Worm (Caenorhabditis elegans) whole organism, mixed stage, embryonic: Measurements from ENCODE around the gene lig-4.

Experiments
- M03D4.4 ChIP-seq: sonication (generic microtip); optimal IDR thresholded peaks from 2 replicates; lab custom pipeline; 2017; ENCODE audit warnings: mild to moderate bottlenecking, missing genetic modification characterization, missing compliant biosample characterization
- ceh-39 ChIP-seq: fragments of 150-350 bp; optimal IDR thresholded peaks from 2 replicates; lab custom pipeline; 2014; ENCODE audit warnings: missing biosample characterization, missing genetic modification characterization
- ceh-43 ChIP-seq: fragments of 200-800 bp; sonication (Bioruptor generic); optimal IDR thresholded peaks from 2 replicates; lab custom pipeline; 2018; ENCODE audit warnings: mild to moderate bottlenecking, missing genetic modification characterization, moderate library complexity, missing compliant biosample characterization
- ceh-83 ChIP-seq: fragments of 200-800 bp; sonication (Bioruptor generic); optimal IDR thresholded peaks from 2 replicates; lab custom pipeline; 2018; ENCODE audit warnings: mild to moderate bottlenecking, missing genetic modification characterization, missing compliant biosample characterization
- ces-1 ChIP-seq: fragments of 150-350 bp; optimal IDR thresholded peaks from 2 replicates; lab custom pipeline; 2014; ENCODE audit warnings: missing biosample characterization, missing genetic modification reagents, missing genetic modification characterization
- cnd-1 ChIP-seq: fragments of 200-800 bp; sonication (Bioruptor generic); optimal IDR thresholded peaks from 2 replicates; lab custom pipeline; 2018; ENCODE audit warnings: mild to moderate bottlenecking, missing genetic modification characterization, missing compliant biosample characterization
- drap-1 ChIP-seq: fragments of 200-800 bp; sonication (Bioruptor generic); optimal IDR thresholded peaks from 3 replicates; lab custom pipeline; 2018; ENCODE audit warnings: mild to moderate bottlenecking, missing genetic modification characterization, missing compliant biosample characterization
- elt-1 ChIP-seq: sonication (generic microtip); optimal IDR thresholded peaks from 2 replicates; lab custom pipeline; 2017; ENCODE audit warnings: missing genetic modification characterization, mild to moderate bottlenecking, missing compliant biosample characterization, antibody characterized with exemption, moderate library complexity, borderline replicate concordance; ENCODE audit not compliant: insufficient read depth
- elt-3 ChIP-seq: fragments of 150-350 bp; optimal IDR thresholded peaks from 2 replicates; lab custom pipeline; 2014; ENCODE audit warnings: missing biosample characterization, missing genetic modification characterization
- flh-1 ChIP-seq: fragments of 200-800 bp; sonication (Bioruptor generic); optimal IDR thresholded peaks from 2 replicates; lab custom pipeline; 2018; ENCODE audit warnings: mild to moderate bottlenecking, missing genetic modification characterization, moderate library complexity, missing compliant biosample characterization
- ham-2 ChIP-seq: fragments of 200-800 bp; sonication (Bioruptor generic); optimal IDR thresholded peaks from 2 replicates; lab custom pipeline; 2018; ENCODE audit warnings: mild to moderate bottlenecking, missing genetic modification characterization, missing compliant biosample characterization
- hlh-1 ChIP-seq: fragments of 150-350 bp; optimal IDR thresholded peaks from 2 replicates; lab custom pipeline; 2014; ENCODE audit warnings: missing biosample characterization, missing genetic modification reagents, missing genetic modification characterization
- lin-13 ChIP-seq: fragments of 150-350 bp; optimal IDR thresholded peaks from 2 replicates; lab custom pipeline; 2014; ENCODE audit warnings: missing biosample characterization, missing genetic modification characterization
- lin-32 ChIP-seq: fragments of 200-800 bp; sonication (Bioruptor generic); optimal IDR thresholded peaks from 2 replicates; lab custom pipeline; 2018; ENCODE audit warnings: mild to moderate bottlenecking, missing genetic modification characterization, missing compliant biosample characterization
- lsy-2 ChIP-seq: fragments of 150-350 bp; optimal IDR thresholded peaks from 2 replicates; lab custom pipeline; 2014; ENCODE audit warnings: missing biosample characterization, missing genetic modification characterization
- mab-5 ChIP-seq: fragments of 150-350 bp; optimal IDR thresholded peaks from 2 replicates; lab custom pipeline; 2014; ENCODE audit warnings: missing biosample characterization, missing genetic modification characterization
- mls-2 ChIP-seq: sonication (generic microtip); optimal IDR thresholded peaks from 2 replicates; lab custom pipeline; 2016; ENCODE audit warnings: mild to moderate bottlenecking, missing genetic modification characterization, moderate library complexity, missing compliant biosample characterization
- nhr-2 ChIP-seq: fragments of 150-350 bp; optimal IDR thresholded peaks from 2 replicates; lab custom pipeline; 2014; ENCODE audit warnings: missing biosample characterization, missing genetic modification characterization
- nhr-237 ChIP-seq: fragments of 150-350 bp; optimal IDR thresholded peaks from 2 replicates; lab custom pipeline; 2014; ENCODE audit warnings: missing biosample characterization, missing genetic modification characterization
- nhr-28 ChIP-seq: fragments of 150-350 bp; optimal IDR thresholded peaks from 2 replicates; lab custom pipeline; 2014; ENCODE audit warnings: missing biosample characterization, missing genetic modification characterization
- nhr-76 ChIP-seq: sonication (generic microtip); optimal IDR thresholded peaks from 2 replicates; lab custom pipeline; 2017; ENCODE audit warnings: missing biosample characterization, missing genetic modification characterization
- pha-4 ChIP-seq: fragments of 150-350 bp; optimal IDR thresholded peaks from 2 replicates; lab custom pipeline; 2018; ENCODE audit warnings: missing biosample characterization, missing genetic modification reagents, missing genetic modification characterization
- sem-2 ChIP-seq: fragments of 200-800 bp; sonication (Bioruptor generic); optimal IDR thresholded peaks from 2 replicates; lab custom pipeline; 2018; ENCODE audit warnings: mild to moderate bottlenecking, missing genetic modification characterization, missing compliant biosample characterization
- snpc-4 ChIP-seq: fragments of 150-350 bp; optimal IDR thresholded peaks from 2 replicates; lab custom pipeline; 2014; ENCODE audit warnings: missing biosample characterization, missing genetic modification characterization
- sptf-1 ChIP-seq: sonication (generic microtip); optimal IDR thresholded peaks from 2 replicates; lab custom pipeline; 2017; ENCODE audit warnings: mild to moderate bottlenecking, missing genetic modification characterization, moderate library complexity, missing compliant biosample characterization
- tbx-8 ChIP-seq: fragments of 200-800 bp; sonication (Bioruptor generic); optimal IDR thresholded peaks from 2 replicates; lab custom pipeline; 2018; ENCODE audit warnings: mild to moderate bottlenecking, missing genetic modification characterization, moderate library complexity, missing compliant biosample characterization
- unc-120 ChIP-seq: sonication (generic microtip); optimal IDR thresholded peaks from 2 replicates; lab custom pipeline; 2017; ENCODE audit warnings: missing genetic modification characterization, missing compliant biosample characterization; ENCODE audit not compliant: poor library complexity, severe bottlenecking
- unc-39 ChIP-seq: fragments of 150-350 bp; optimal IDR thresholded peaks from 2 replicates; lab custom pipeline; 2014; ENCODE audit warnings: missing biosample characterization, missing genetic modification characterization
- unc-62 ChIP-seq: fragments of 150-350 bp; optimal IDR thresholded peaks from 2 replicates; lab custom pipeline; 2014; ENCODE audit warnings: missing biosample characterization, missing genetic modification reagents, missing genetic modification characterization
- zip-8 ChIP-seq: fragments of 150-350 bp; optimal IDR thresholded peaks from 2 replicates; lab custom pipeline; 2014; ENCODE audit warnings: missing biosample characterization, missing genetic modification characterization

lig-4 gene

DNA sequence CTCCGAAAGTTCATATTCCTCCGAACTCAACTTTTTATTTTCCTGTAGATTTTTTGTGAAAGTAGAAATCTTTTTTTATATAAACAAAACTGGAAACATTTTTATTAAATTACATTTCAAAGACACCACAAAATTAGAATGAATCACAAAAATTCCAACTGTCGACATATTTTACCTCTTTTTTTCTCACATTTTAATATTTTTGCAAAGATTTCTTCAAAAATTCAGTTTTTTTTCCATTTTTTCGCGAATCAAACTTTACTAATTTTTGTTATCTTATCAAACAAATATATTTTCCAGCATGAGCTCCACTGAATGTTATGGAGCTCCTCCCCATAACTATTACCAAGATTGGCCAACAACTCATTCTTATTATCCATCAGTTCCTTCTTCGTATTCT, 34.1 kb downstream of the lig-4 start, which contains the start of gene ceh-13:
TSS of gene ceh-13 (plus strand) at position 301 of the 400 bp plus-strand sequence.
- no peak for TF ChIP-seq sem-2
- no peak for TF ChIP-seq snpc-4 (tag; lab: Kevin White, UChicago)
- no peak for TF ChIP-seq nhr-237 (tag; lab: Kevin White, UChicago)
- TF ChIP-seq lsy-2 (tag; lab: Kevin White, UChicago), result no peak
- TF ChIP-seq pha-4 (tag; lab: Kevin White, UChicago), result no peak
- TF ChIP-seq zip-8 (tag; lab: Kevin White, UChicago), result no peak
- TF ChIP-seq lin-32 (GFP tag; lab: Kevin White, UChicago), result no peak
- TF ChIP-seq tbx-8 (GFP tag; lab: Kevin White, UChicago), result no peak
- no peak for TF ChIP-seq lin-13 (tag; lab: Kevin White, UChicago)
- no peak for TF ChIP-seq ceh-39 (tag; lab: Kevin White, UChicago)
- TF ChIP-seq elt-3, result no peak
- no peak for TF ChIP-seq flh-1 (GFP tag; lab: Kevin White, UChicago)
- no peak for TF ChIP-seq nhr-28 (tag; lab: Kevin White, UChicago)
- TF ChIP-seq nhr-2, result no peak
- TF ChIP-seq sptf-1, result no peak

DNA sequence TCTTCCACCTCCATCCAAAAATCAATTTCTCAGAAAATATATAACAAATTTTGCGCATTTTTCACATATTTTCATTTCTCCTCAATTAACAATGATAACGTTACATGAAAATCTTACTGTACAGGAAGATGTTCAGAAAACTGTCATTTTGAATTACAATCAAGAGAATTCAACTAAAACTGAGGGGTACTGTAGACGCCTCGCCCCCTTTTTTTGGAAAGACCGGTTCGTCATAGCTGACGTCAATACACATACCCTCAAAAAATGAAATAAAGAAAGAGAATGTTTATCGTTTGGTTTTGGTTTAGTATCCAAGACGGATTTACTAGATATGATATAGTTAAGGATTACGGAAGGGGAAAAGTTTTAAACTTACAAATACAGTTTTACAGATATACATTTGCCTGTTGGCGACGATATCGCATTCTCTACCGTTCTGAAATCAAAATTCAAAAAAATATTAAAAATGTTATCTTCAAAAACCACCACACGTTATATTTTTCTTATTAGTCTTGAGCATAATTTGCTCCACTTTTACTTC, 36.7 kb downstream of the lig-4 start:
- TF ChIP-seq mab-5 (tag; lab: Kevin White, UChicago), result no peak
- TF ChIP-seq drap-1, result no peak
- no peak for TF ChIP-seq ceh-43 (GFP tag; lab: Kevin White, UChicago)
- TF ChIP-seq hlh-1, result no peak
- no peak for TF ChIP-seq elt-1 (tag; lab: Kevin White, UChicago)
- TF ChIP-seq ces-1, result no peak
- TF ChIP-seq nhr-76, result no peak
- no peak for TF ChIP-seq lsy-2 (tag; lab: Kevin White, UChicago)
- no peak for TF ChIP-seq nhr-28 (tag; lab: Kevin White, UChicago)
- TF ChIP-seq M03D4.4 (tag; lab: Kevin White, UChicago), result no peak
- TF ChIP-seq ceh-83, result no peak

DNA sequence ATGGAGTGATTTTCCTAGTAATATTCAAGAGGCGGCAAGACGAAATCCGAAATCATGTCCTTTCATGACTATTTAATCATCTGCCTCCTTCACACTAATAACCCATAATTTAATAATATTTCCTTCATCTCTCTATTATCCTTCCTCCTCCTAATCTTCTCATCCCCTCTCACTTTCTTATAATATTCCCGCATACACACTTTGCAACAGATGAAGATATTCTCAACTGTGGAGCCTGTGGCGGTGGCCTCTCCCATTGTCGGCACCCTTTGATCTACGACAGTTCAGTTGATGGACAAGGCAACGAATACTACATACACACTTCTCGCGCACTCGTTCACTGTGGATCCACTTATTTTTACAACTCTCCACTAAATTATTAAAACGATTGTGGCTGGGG, 37.4 kb downstream of the lig-4 start:
- TF ChIP-seq ceh-83 (no peak), mls-2 (tag; lab: Kevin White, UChicago) (peak; percentile 6), drap-1 (no peak), nhr-2 (peak; percentile 67), ces-1 (peak; percentile 85), nhr-28 (tag; lab: Kevin White, UChicago) (no peak), lin-32 (GFP tag; lab: Kevin White, UChicago) (no peak), mab-5 (tag; lab: Kevin White, UChicago) (no peak), unc-62 (GFP tag; lab: Kevin White, UChicago) (peak; percentile 68)

DNA sequence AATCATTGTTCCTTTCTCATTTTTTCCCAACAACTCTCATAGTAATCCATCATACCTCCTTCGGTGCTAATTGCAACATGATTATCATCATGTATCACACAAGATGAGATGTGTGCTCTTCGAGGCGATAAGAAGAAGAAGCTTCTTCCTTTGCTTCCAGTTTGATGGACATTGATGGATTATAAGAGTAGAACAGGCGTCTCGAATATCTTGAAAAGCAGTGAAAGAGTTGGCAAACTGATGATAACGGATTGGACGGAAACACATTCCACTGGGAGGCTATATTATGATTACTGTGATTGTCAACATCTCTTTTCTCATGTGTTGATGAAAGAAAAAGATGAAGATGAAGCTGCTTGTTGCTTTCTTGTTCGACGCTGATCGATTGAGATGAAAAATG, 38.6 kb downstream of the lig-4 start:
- TF ChIP-seq unc-39 (tag; lab: Kevin White, UChicago) (no peak), ceh-83 (peak; percentile 3), elt-3 (no peak), unc-120 (tag; lab: Kevin White, UChicago) (peak; percentile 83), hlh-1 (peak; percentile 80), pha-4 (tag; lab: Kevin White, UChicago) (no peak), unc-62 (GFP tag; lab: Kevin White, UChicago) (peak; percentile 100), snpc-4 (tag; lab: Kevin White, UChicago) (no peak)
- TF ChIP-seq, all 35 proteins: peak for 4

DNA sequence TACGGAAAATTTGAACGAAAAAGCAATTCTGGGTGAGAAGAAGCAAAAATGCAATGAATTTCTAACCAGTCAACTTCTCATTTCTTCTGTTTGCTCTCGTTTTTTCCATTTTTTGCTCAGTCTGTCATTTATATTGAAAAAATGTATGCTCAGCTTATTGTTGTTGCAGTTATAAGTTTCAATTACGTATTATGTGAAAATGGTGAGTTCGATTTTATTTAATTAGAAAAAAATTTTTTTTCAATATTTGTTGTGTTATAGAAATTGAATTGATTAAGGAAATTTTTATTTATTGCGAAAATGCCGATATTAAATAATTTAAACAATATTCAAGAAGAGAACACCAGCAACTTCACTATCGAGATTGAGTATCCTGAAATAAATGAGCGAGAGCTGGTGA, 40.6 kb downstream of the lig-4 start, which contains the start of gene lgc-12:
TSS of gene lgc-12 (plus strand) at position 301 of the 400 bp plus-strand sequence.
- TF ChIP-seq pha-4 (tag; lab: Kevin White, UChicago), result no peak
- no peak for TF ChIP-seq ces-1
- no peak for TF ChIP-seq nhr-2
- TF ChIP-seq hlh-1, result no peak
- no peak for TF ChIP-seq cnd-1 (tag; lab: Kevin White, UChicago)
- TF ChIP-seq lin-13 (tag; lab: Kevin White, UChicago), result no peak
- no peak for TF ChIP-seq ceh-43 (GFP tag; lab: Kevin White, UChicago)
- TF ChIP-seq elt-1 (tag; lab: Kevin White, UChicago), result no peak
- TF ChIP-seq ham-2 (GFP tag; lab: Kevin White, UChicago), result no peak
- no peak for TF ChIP-seq elt-3
- no peak for TF ChIP-seq unc-120 (tag; lab: Kevin White, UChicago)
- TF ChIP-seq nhr-28 (tag; lab: Kevin White, UChicago), result no peak
- TF ChIP-seq ceh-83, result no peak
